Worm (Caenorhabditis elegans) whole organism, L3 larva: Measurements from ENCODE around the gene ZK430.5.

Experiments
- aly-2 ChIP-seq: fragments of 150-350 bp; optimal IDR thresholded peaks from 2 replicates; lab custom pipeline; 2014; ENCODE audit warnings: missing biosample characterization, missing genetic modification characterization
- ama-1 ChIP-seq: fragments of 150-350 bp; optimal IDR thresholded peaks from 2 replicates; lab custom pipeline; 2018
- ceh-28 ChIP-seq: fragments of 150-350 bp; optimal IDR thresholded peaks from 2 replicates; lab custom pipeline; 2014; ENCODE audit warnings: missing biosample characterization, missing genetic modification reagents, missing genetic modification characterization
- ceh-82 ChIP-seq: fragments of 150-350 bp; optimal IDR thresholded peaks from 2 replicates; lab custom pipeline; 2014; ENCODE audit warnings: missing biosample characterization, missing genetic modification characterization
- fkh-10 ChIP-seq: sonication (generic microtip); optimal IDR thresholded peaks from 2 replicates; lab custom pipeline; 2017; ENCODE audit warnings: missing biosample characterization, missing genetic modification reagents, missing genetic modification characterization
- lin-39 ChIP-seq: fragments of 150-350 bp; optimal IDR thresholded peaks from 2 replicates; lab custom pipeline; 2018; ENCODE audit warnings: missing biosample characterization, missing genetic modification reagents, missing genetic modification characterization
- mdl-1 ChIP-seq: fragments of 150-350 bp; optimal IDR thresholded peaks from 2 replicates; lab custom pipeline; 2014; ENCODE audit warnings: missing biosample characterization, missing genetic modification characterization
- nhr-11 ChIP-seq: fragments of 150-350 bp; optimal IDR thresholded peaks from 2 replicates; lab custom pipeline; 2014; ENCODE audit warnings: missing biosample characterization, missing genetic modification characterization
- nhr-43 ChIP-seq: sonication (generic microtip); optimal IDR thresholded peaks from 2 replicates; lab custom pipeline; 2016; ENCODE audit warnings: mild to moderate bottlenecking, missing genetic modification characterization, missing compliant biosample characterization; ENCODE audit not compliant: poor library complexity, severe bottlenecking
- nhr-76 ChIP-seq: fragments of 150-350 bp; sonication (generic microtip); optimal IDR thresholded peaks from 5 replicates; lab custom pipeline; 2014; ENCODE audit warnings: missing biosample characterization, missing genetic modification characterization
- unc-39 ChIP-seq: sonication (generic microtip); optimal IDR thresholded peaks from 4 replicates; lab custom pipeline; 2017; ENCODE audit warnings: missing biosample characterization, missing genetic modification characterization
- unc-62 ChIP-seq: fragments of 150-350 bp; sonication (generic microtip); optimal IDR thresholded peaks from 4 replicates; lab custom pipeline; 2014; ENCODE audit warnings: missing biosample characterization, missing genetic modification reagents, missing genetic modification characterization
- ztf-11 ChIP-seq: fragments of 150-350 bp; optimal IDR thresholded peaks from 2 replicates; lab custom pipeline; 2014; ENCODE audit warnings: missing biosample characterization, missing genetic modification characterization

- TF ChIP-seq unc-62 (GFP tag; lab: Kevin White, UChicago) (no peak), ceh-28 (tag; lab: Kevin White, UChicago) (no peak), fkh-10 (GFP tag; lab: Kevin White, UChicago) (no peak), ama-1 (lab: Kevin White, UChicago) (peak; percentile 82), ceh-82 (tag; lab: Kevin White, UChicago) (no peak), lin-39 (tag; lab: Kevin White, UChicago) (no peak), nhr-76 (tag; lab: Kevin White, UChicago) (no peak), nhr-11 (no peak), ztf-11 (tag; lab: Kevin White, UChicago) (no peak), mdl-1 (tag; lab: Kevin White, UChicago) (no peak), aly-2 (tag; lab: Kevin White, UChicago) (no peak), nhr-43 (tag; lab: Kevin White, UChicago) (peak; percentile 21), unc-39 (no peak)
Observed at ce11 chrII:4372406-4372805, 33.1 kb upstream of the ZK430.5 start, which contains the start of gene paic-1.
